Worm (Caenorhabditis elegans) whole organism, young adult: ENCODE data around the gene tbx-9.

ENCODE experiments used
- ccch-3 ChIP-seq: fragments of 200-800 bp; sonication (Bioruptor generic); optimal IDR thresholded peaks from 2 replicates; lab custom pipeline; 2018; ENCODE audit warnings: mild to moderate bottlenecking, missing genetic modification characterization, missing compliant biosample characterization
- let-607 ChIP-seq, 2 experiments: fragments of 200-800 bp in 1 of 2; sonication (Bioruptor generic) in 1 of 2; sonication (generic microtip) in 1 of 2; optimal IDR thresholded peaks; 2 replicates each; lab custom pipeline; 2016 to 2018; ENCODE audit warnings: mild to moderate bottlenecking in 2 of 2, missing compliant biosample characterization in 2 of 2, missing genetic modification characterization in 2 of 2, moderate library complexity in 2 of 2, missing genotype in 1 of 2
- mel-28 ChIP-seq: sonication (generic microtip); optimal IDR thresholded peaks from 2 replicates; lab custom pipeline; 2016; ENCODE audit warnings: borderline replicate concordance, mild to moderate bottlenecking, missing genetic modification characterization, missing compliant biosample characterization
- nhr-90 ChIP-seq: sonication (generic microtip); optimal IDR thresholded peaks from 2 replicates; lab custom pipeline; 2016; ENCODE audit warnings: missing genotype, mild to moderate bottlenecking, missing genetic modification characterization, missing compliant biosample characterization
- pha-4 ChIP-seq: fragments of 150-350 bp; sonication (generic microtip); optimal IDR thresholded peaks from 2 replicates; lab custom pipeline; 2014; ENCODE audit warnings: missing biosample characterization, missing genetic modification reagents, missing genetic modification characterization
- rpc-1 ChIP-seq, 2 experiments: fragments of 150-350 bp in 1 of 2; sonication (generic microtip) in 1 of 2; optimal IDR thresholded peaks; 2 replicates each; lab custom pipeline; 2014 to 2018; ENCODE audit warnings: missing biosample characterization in 1 of 2, missing genetic modification characterization in 1 of 2, missing genetic modification reagents in 1 of 2, missing genotype in 1 of 2
- sea-2 ChIP-seq: fragments of 200-800 bp; sonication (Bioruptor generic); IDR thresholded peaks from 2 replicates; pipeline ENCODE4 v1.3.6; 2022; ENCODE audit warnings: missing genetic modification characterization, missing compliant biosample characterization
- snpc-4 ChIP-seq, 5 experiments: fragments of 150-350 bp in 1 of 5; sonication (generic microtip) in 4 of 5; optimal IDR thresholded peaks; 2 replicates each; lab custom pipeline; 2014 to 2018; ENCODE audit warnings: missing genetic modification characterization in 5 of 5, missing biosample characterization in 3 of 5, antibody characterized with exemption in 2 of 5, mild to moderate bottlenecking in 2 of 5, missing compliant biosample characterization in 2 of 5, missing genotype in 2 of 5, moderate library complexity in 2 of 5, missing genetic modification reagents in 1 of 5

DNA sequence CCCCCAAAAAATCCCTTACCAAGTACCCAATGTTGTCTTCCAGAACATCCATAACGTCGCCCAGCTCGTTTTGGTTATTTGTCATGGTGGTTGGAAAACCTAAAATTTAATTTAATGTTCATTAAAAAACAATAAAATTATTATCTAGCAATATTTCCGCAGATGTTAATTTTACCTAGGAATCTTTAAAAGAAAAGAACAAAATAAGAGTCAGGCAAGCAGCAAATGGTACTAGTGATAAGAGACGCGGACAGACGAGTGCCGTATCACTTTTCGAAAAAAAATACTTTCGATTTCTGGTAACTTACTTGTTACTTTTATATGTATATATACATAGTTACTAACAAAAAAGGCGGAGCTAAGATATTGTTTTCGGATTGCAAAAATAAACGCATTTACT lies 30.6 kb downstream of the tbx-9 start, which contains the start of gene T07A5.7:
- TF ChIP-seq rpc-1 (optimal IDR thresholded peaks at IDR 0.05; lab: Kevin White, UChicago), result no peak
- no peak for TF ChIP-seq rpc-1 (tag; optimal IDR thresholded peaks at IDR 0.05; lab: Kevin White, UChicago)
- no peak for TF ChIP-seq let-607 (tag; optimal IDR thresholded peaks at IDR 0.05; lab: Kevin White, UChicago)
- TF ChIP-seq ccch-3, result no peak
- no peak for TF ChIP-seq pha-4 (tag; lab: Kevin White, UChicago)
- no peak for TF ChIP-seq mel-28 (tag; lab: Kevin White, UChicago)
- no peak for TF ChIP-seq sea-2 (GFP tag; lab: Robert Waterston, UW)
- TF ChIP-seq snpc-4 (GFP tag; optimal IDR thresholded peaks at IDR 0.05; lab: Kevin White, UChicago), result no peak
- TF ChIP-seq snpc-4 (tag; optimal IDR thresholded peaks at IDR 0.05; lab: Kevin White, UChicago), result no peak
- no peak for TF ChIP-seq nhr-90 (tag; lab: Kevin White, UChicago)
